Worm (Caenorhabditis elegans): ENCODE data around the gene F38A6.5.

The F38A6.5 gene

DNA sequence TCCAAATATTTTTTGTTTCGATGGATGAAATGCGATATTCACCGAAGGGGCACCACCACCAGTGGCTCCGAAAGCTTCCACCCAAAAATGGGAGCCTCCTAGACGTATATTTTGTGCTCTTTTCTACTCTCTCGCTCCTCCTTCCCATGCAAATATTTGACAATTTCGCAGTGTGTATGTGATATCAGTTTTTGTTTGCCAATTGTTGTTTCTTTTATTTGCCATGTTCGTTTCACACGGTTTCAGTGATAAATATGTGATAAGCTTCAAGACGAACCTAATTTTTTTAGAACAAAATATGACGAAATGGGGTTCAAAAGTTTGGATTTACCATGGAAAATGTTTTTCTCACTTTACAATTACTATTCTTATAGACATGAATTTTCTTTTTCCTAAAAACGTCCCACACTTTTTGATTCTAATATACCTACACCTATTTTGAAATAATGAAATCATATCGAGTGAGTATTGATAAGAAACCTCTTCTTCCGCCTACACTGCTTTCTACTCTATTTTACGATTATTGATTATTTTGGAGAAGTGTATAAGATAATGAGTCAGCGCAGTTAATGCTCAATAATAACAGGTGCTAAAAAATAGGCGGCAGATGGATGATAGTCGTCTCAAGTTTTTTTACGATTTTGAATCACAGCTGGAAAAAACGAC, 19.6 kb downstream of the F38A6.5 start (continued):
- TF ChIP-seq F49E8.2 (tag; optimal IDR thresholded peaks at IDR 0.05; ENCODE audit: borderline replicate concordance) (no peak), ceh-20 (GFP tag; IDR thresholded peaks at IDR 0.05) (no peak), zfp-3 (GFP tag; conservative IDR thresholded peaks at IDR 0.05) (no peak), pqm-1 (tag; optimal IDR thresholded peaks at IDR 0.05) (peak; percentile 67), tag-97 (GFP tag; IDR thresholded peaks at IDR 0.05) (no peak), F37D6.2 (tag; optimal IDR thresholded peaks at IDR 0.05) (no peak), ama-1 (optimal IDR thresholded peaks at IDR 0.05) (no peak), hmg-1.1 (GFP tag; IDR thresholded peaks at IDR 0.05) (no peak), spr-1 (tag; optimal IDR thresholded peaks at IDR 0.05) (no peak), ctbp-1 (GFP tag; IDR thresholded peaks at IDR 0.05) (no peak), lin-1 (GFP tag; IDR thresholded peaks at IDR 0.05) (no peak), Y75B8A.6 (GFP tag; IDR thresholded peaks at IDR 0.05) (no peak), dve-1 (tag; optimal IDR thresholded peaks at IDR 0.05; ENCODE audit: insufficient read depth) (no peak)

DNA sequence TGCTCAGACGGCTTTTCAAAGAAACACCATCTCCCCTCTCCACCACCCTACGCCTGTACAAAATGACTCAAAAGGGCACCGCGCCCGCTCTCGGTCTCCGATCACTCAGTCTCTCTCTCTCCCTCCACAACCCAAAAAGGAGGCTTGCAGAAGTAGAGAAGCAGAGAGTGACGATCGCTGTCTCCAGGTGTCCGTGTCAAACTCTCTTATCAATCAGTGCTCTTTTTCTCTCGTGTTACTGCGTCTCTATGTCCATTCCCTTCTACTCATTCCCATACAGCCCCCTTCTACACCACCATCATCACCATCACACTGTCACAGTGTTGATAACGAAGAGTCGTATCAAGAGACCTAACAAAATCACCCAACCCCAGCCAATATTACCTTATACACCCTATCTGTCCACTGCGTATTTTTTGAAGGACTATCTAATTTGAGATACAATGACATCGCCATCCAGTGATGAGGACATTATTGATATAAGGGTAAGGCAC, 20.9 kb downstream of the F38A6.5 start, which contains the start of gene pha-4:
pha-4 (plus strand) TSS at position 444 of the 494 bp plus-strand sequence.
- peak; percentile 59 for TF ChIP-seq pqm-1 (tag; optimal IDR thresholded peaks at IDR 0.05)
- TF ChIP-seq T26A8.4 (GFP tag; IDR thresholded peaks at IDR 0.05), result peak; percentile 11; the same call in 1 of the 2 replicates
- peak; percentile 40 for TF ChIP-seq nhr-48 (tag; optimal IDR thresholded peaks at IDR 0.05)
- no peak for TF ChIP-seq skn-1 (tag; optimal IDR thresholded peaks at IDR 0.05)
- peak; percentile 88 for TF ChIP-seq hlh-11 (tag; optimal IDR thresholded peaks at IDR 0.05)
- TF ChIP-seq ceh-62 (tag; optimal IDR thresholded peaks at IDR 0.05), result no peak
- peak; percentile 59 for TF ChIP-seq mes-2 (tag; optimal IDR thresholded peaks at IDR 0.05; ENCODE audit: poor library complexity, severe bottlenecking)
- peak; percentile 32 for TF ChIP-seq nhr-102 (tag; optimal IDR thresholded peaks at IDR 0.05)
- peak; percentile 20 for TF ChIP-seq nhr-77 (tag; optimal IDR thresholded peaks at IDR 0.05)
- TF ChIP-seq mxl-3 (GFP tag; optimal IDR thresholded peaks at IDR 0.05), result peak; percentile 76
- TF ChIP-seq aly-2 (tag; optimal IDR thresholded peaks at IDR 0.05), result no peak
- peak in 1 of 2 experiments; percentile 8 for TF ChIP-seq hif-1 (tag; optimal IDR thresholded peaks at IDR 0.05)
- no peak for TF ChIP-seq zip-2 (tag; optimal IDR thresholded peaks at IDR 0.05)
- peak; percentile 64; the same call in 1 of the 2 replicates for TF ChIP-seq dmd-6 (GFP tag; IDR thresholded peaks at IDR 0.05)
- peak; percentile 65 for TF ChIP-seq nhr-6 (tag; optimal IDR thresholded peaks at IDR 0.05)
- TF ChIP-seq pha-4 (GFP tag; IDR thresholded peaks at IDR 0.05), result no peak
- peak; percentile 95 for TF ChIP-seq pha-4 (tag; optimal IDR thresholded peaks at IDR 0.05)
- TF ChIP-seq ZK337.2 (GFP tag; IDR thresholded peaks at IDR 0.05), result no peak
- TF ChIP-seq mep-1 (tag; optimal IDR thresholded peaks at IDR 0.05), result peak; percentile 52
- no peak for TF ChIP-seq ceh-28 (tag; optimal IDR thresholded peaks at IDR 0.05)
- TF ChIP-seq set-16 (GFP tag; IDR thresholded peaks at IDR 0.05), result peak; percentile 43
- TF ChIP-seq daf-16 (GFP tag; optimal IDR thresholded peaks at IDR 0.05), result no peak
- peak; percentile 45 for TF ChIP-seq daf-16 (tag; optimal IDR thresholded peaks at IDR 0.05)
- TF ChIP-seq dve-1 (tag; optimal IDR thresholded peaks at IDR 0.05; ENCODE audit: insufficient read depth), result peak; percentile 79
- peak; percentile 54 for TF ChIP-seq hlh-30 (tag; optimal IDR thresholded peaks at IDR 0.05; ENCODE audit: insufficient read depth)
- peak; percentile 31 for TF ChIP-seq nhr-28 (tag; optimal IDR thresholded peaks at IDR 0.05)
- TF ChIP-seq ceh-32 (tag; optimal IDR thresholded peaks at IDR 0.05; ENCODE audit: poor library complexity), result no peak
- TF ChIP-seq aha-1 (tag), result peak; percentile 23
- no peak for TF ChIP-seq unc-62 (GFP tag; optimal IDR thresholded peaks at IDR 0.05 in 1 of 2)
- TF ChIP-seq unc-62 (tag; optimal IDR thresholded peaks at IDR 0.05), result no peak
- 0 out of 2 replicates have a peak, but pooled peaks have one; percentile 28 for TF ChIP-seq snpc-1.2 (GFP tag; IDR thresholded peaks at IDR 0.05)
- peak; percentile 68 for TF ChIP-seq php-3 (GFP tag; IDR thresholded peaks at IDR 0.05)

Measured in whole organism, L4 larva.